Worm (Caenorhabditis elegans) whole organism, midembryonic: ENCODE measurements around the gene F11G11.5.

Experiments used
- flt-1 ChIP-seq: fragments of 200-800 bp; sonication (Bioruptor generic); IDR thresholded peaks from 2 replicates; pipeline ENCODE4 v1.3.6; 2022; ENCODE audit warnings: missing genetic modification characterization, missing compliant biosample characterization
- med-1 ChIP-seq: sonication (generic microtip); optimal IDR thresholded peaks from 2 replicates; lab custom pipeline; 2017; ENCODE audit warnings: missing genetic modification characterization, mild to moderate bottlenecking, missing compliant biosample characterization, antibody characterized with exemption, missing genetic modification reagents; ENCODE audit not compliant: insufficient read depth
- tab-1 ChIP-seq: fragments of 200-800 bp; sonication (Bioruptor generic); IDR thresholded peaks from 2 replicates; pipeline ENCODE4 v1.3.6; 2022; ENCODE audit warnings: missing genetic modification characterization, missing compliant biosample characterization
- ztf-23 ChIP-seq: fragments of 200-800 bp; sonication (Bioruptor generic); IDR thresholded peaks from 2 replicates; pipeline ENCODE4 v1.3.6; 2022; ENCODE audit warnings: missing genetic modification reagents, missing genetic modification characterization, missing compliant biosample characterization
- ztf-29 ChIP-seq: fragments of 200-800 bp; sonication (Bioruptor generic); IDR thresholded peaks from 2 replicates; pipeline ENCODE4 v1.3.6; 2022; ENCODE audit warnings: missing genetic modification reagents, missing genetic modification characterization, missing compliant biosample characterization

ce11 chrII:4881727-4882126, 24.0 kb downstream of the F11G11.5 start, which contains the start of gene gst-7:
- TF ChIP-seq ztf-23 = no peak
- no peak for TF ChIP-seq ztf-29
- no peak for TF ChIP-seq flt-1
- TF ChIP-seq tab-1 = no peak
- TF ChIP-seq med-1 (GFP tag; lab: Kevin White, UChicago) = no peak
